Fruit fly (Drosophila melanogaster) whole organism, adult: ENCODE results near the gene Prosbeta5R2.

ENCODE experiments used
- CG1620 ChIP-seq: fragments of 200-800 bp; sonication (Bioruptor generic); optimal IDR thresholded peaks from 2 replicates; lab custom pipeline; 2016; ENCODE audit warnings: missing biosample characterization, missing genetic modification characterization
- CG5204 ChIP-seq: fragments of 200-800 bp; sonication (Bioruptor generic); optimal IDR thresholded peaks from 2 replicates; lab custom pipeline; 2016; ENCODE audit warnings: missing biosample characterization, missing genetic modification characterization
- CG7045 ChIP-seq: fragments of 200-800 bp; sonication (Bioruptor generic); optimal IDR thresholded peaks from 2 replicates; lab custom pipeline; 2017; ENCODE audit warnings: missing biosample characterization, mild to moderate bottlenecking, missing genetic modification characterization
- cic ChIP-seq: fragments of 200-800 bp; sonication (Bioruptor generic); optimal IDR thresholded peaks from 2 replicates; lab custom pipeline; 2017; ENCODE audit warnings: missing biosample characterization, mild to moderate bottlenecking, missing genetic modification characterization, moderate library complexity
- cnc ChIP-seq, 2 experiments: fragments of >200 bp; optimal IDR thresholded peaks; 2 replicates each; lab custom pipeline; 2017
- ovo ChIP-seq: fragments of 200-800 bp; sonication (Bioruptor generic); optimal IDR thresholded peaks from 2 replicates; lab custom pipeline; 2016; ENCODE audit warnings: missing biosample characterization, missing genetic modification characterization

dm6 chr2L:18032741-18033140 is 42.5 kb downstream of the Prosbeta5R2 start:
- no peak for TF ChIP-seq CG5204 (GFP tag; lab: Kevin White, UChicago)
- no peak for TF ChIP-seq CG1620 (GFP tag; lab: Kevin White, UChicago)
- no peak for TF ChIP-seq CG7045
- TF ChIP-seq ovo (GFP tag; lab: Kevin White, UChicago) = no peak
- no peak for TF ChIP-seq cic
- no peak for TF ChIP-seq cnc (optimal IDR thresholded peaks at IDR 0.05; lab: Kevin White, UChicago)
